Fruit fly (Drosophila melanogaster) whole organism, embryonic: Measurements from ENCODE around the gene Bsg.

Experiments
- CG10267 ChIP-seq: fragments of 200-800 bp; sonication (Bioruptor generic); optimal IDR thresholded peaks from 2 replicates; lab custom pipeline; 2018; ENCODE audit warnings: missing biosample characterization, mild to moderate bottlenecking, missing genetic modification characterization, moderate library complexity
- CG10959 ChIP-seq: fragments of 200-800 bp; sonication (Bioruptor generic); IDR thresholded peaks from 2 replicates; pipeline ENCODE4 v1.3.6; 2022; ENCODE audit warnings: missing biosample characterization, missing genetic modification characterization
- CG11085 ChIP-seq: fragments of 200-800 bp; sonication (Bioruptor generic); IDR thresholded peaks from 2 replicates; pipeline ENCODE4 v1.3.6; 2022; ENCODE audit warnings: missing biosample characterization, missing genetic modification characterization
- CG11560 ChIP-seq: fragments of 200-800 bp; sonication (Bioruptor generic); IDR thresholded peaks from 3 replicates; pipeline ENCODE4 v1.3.6; 2022; ENCODE audit warnings: missing biosample characterization, missing genetic modification characterization
- CG12299 ChIP-seq: fragments of 200-800 bp; sonication (Bioruptor generic); optimal IDR thresholded peaks from 2 replicates; lab custom pipeline; 2018; ENCODE audit warnings: missing biosample characterization, mild to moderate bottlenecking, missing genetic modification characterization
- CG12659 ChIP-seq: fragments of 200-800 bp; sonication (Bioruptor generic); optimal IDR thresholded peaks from 3 replicates; lab custom pipeline; 2017; ENCODE audit warnings: mild to moderate bottlenecking, missing biosample characterization, missing genetic modification reagents, missing genetic modification characterization
- CG12744 ChIP-seq: fragments of 200-800 bp; sonication (Bioruptor generic); optimal IDR thresholded peaks from 2 replicates; lab custom pipeline; 2016; ENCODE audit warnings: missing biosample characterization, missing genetic modification characterization
- CG12769 ChIP-seq: fragments of 200-800 bp; sonication (Bioruptor generic); optimal IDR thresholded peaks from 2 replicates; lab custom pipeline; 2019; ENCODE audit warnings: missing biosample characterization, mild to moderate bottlenecking, missing genetic modification characterization, moderate library complexity
- CG13123 ChIP-seq: fragments of 200-800 bp; sonication (Bioruptor generic); optimal IDR thresholded peaks from 2 replicates; lab custom pipeline; 2016; ENCODE audit warnings: missing biosample characterization, missing genetic modification characterization
- CG13287 ChIP-seq: fragments of 200-800 bp; sonication (Bioruptor generic); IDR thresholded peaks from 2 replicates; pipeline ENCODE4 v1.3.6; 2022; ENCODE audit warnings: missing biosample characterization, missing genetic modification characterization; ENCODE audit not compliant: partially characterized antibody
- CG13624 ChIP-seq: fragments of 200-800 bp; sonication (Bioruptor generic); optimal IDR thresholded peaks from 2 replicates; lab custom pipeline; 2016; ENCODE audit warnings: missing biosample characterization, missing genetic modification characterization
- CG14441 ChIP-seq: fragments of 200-800 bp; sonication (Bioruptor generic); IDR thresholded peaks from 2 replicates; pipeline ENCODE4 v1.3.6; 2022; ENCODE audit warnings: missing biosample characterization, missing genetic modification characterization
- CG14710 ChIP-seq: fragments of 200-800 bp; sonication (Bioruptor generic); optimal IDR thresholded peaks from 3 replicates; lab custom pipeline; 2019; ENCODE audit warnings: missing biosample characterization, mild to moderate bottlenecking, missing genetic modification characterization, moderate library complexity
- CG17829 ChIP-seq: fragments of 200-800 bp; optimal IDR thresholded peaks from 2 replicates; lab custom pipeline; 2019; ENCODE audit warnings: missing biosample characterization, mild to moderate bottlenecking, missing genetic modification characterization, moderate library complexity
- CG2116 ChIP-seq: fragments of 200-800 bp; sonication (Bioruptor generic); optimal IDR thresholded peaks from 3 replicates; lab custom pipeline; 2018; ENCODE audit warnings: missing biosample characterization, mild to moderate bottlenecking, missing genetic modification characterization
- CG2120 ChIP-seq: fragments of 200-800 bp; sonication (Bioruptor generic); optimal IDR thresholded peaks from 3 replicates; lab custom pipeline; 2016; ENCODE audit warnings: missing biosample characterization, missing genetic modification characterization
- CG31365 ChIP-seq: fragments of 200-800 bp; sonication (Bioruptor generic); optimal IDR thresholded peaks from 2 replicates; lab custom pipeline; 2018; ENCODE audit warnings: missing biosample characterization, mild to moderate bottlenecking, missing genetic modification characterization
- CG31388 ChIP-seq: fragments of 200-800 bp; sonication (Bioruptor generic); optimal IDR thresholded peaks from 2 replicates; lab custom pipeline; 2016; ENCODE audit warnings: missing biosample characterization, missing genetic modification characterization
- CG33557 ChIP-seq: fragments of 200-800 bp; sonication (Bioruptor generic); optimal IDR thresholded peaks from 2 replicates; lab custom pipeline; 2019; ENCODE audit warnings: missing biosample characterization, mild to moderate bottlenecking, missing genetic modification characterization, moderate library complexity
- CG34422 ChIP-seq: fragments of 200-800 bp; sonication (Bioruptor generic); IDR thresholded peaks from 3 replicates; pipeline ENCODE4 v1.3.6; 2022; ENCODE audit warnings: missing biosample characterization, missing genetic modification characterization
- CG3726 ChIP-seq: fragments of 200-800 bp; sonication (Bioruptor generic); IDR thresholded peaks from 3 replicates; pipeline ENCODE4, ENCODE4 v1.3.6; 2022; ENCODE audit warnings: missing biosample characterization, missing genetic modification characterization
- CG6254 ChIP-seq: fragments of 200-800 bp; sonication (Bioruptor generic); optimal IDR thresholded peaks from 3 replicates; lab custom pipeline; 2017; ENCODE audit warnings: mild to moderate bottlenecking, missing biosample characterization, missing genetic modification reagents, missing genetic modification characterization
- CG7839 ChIP-seq: fragments of 200-800 bp; sonication (Bioruptor generic); optimal IDR thresholded peaks from 3 replicates; lab custom pipeline; 2018; ENCODE audit warnings: missing biosample characterization, mild to moderate bottlenecking, missing genetic modification characterization, moderate library complexity
- CG9876 ChIP-seq: fragments of 200-800 bp; sonication (Bioruptor generic); optimal IDR thresholded peaks from 2 replicates; lab custom pipeline; 2016; ENCODE audit warnings: missing biosample characterization, missing genetic modification characterization
- Dref ChIP-seq: fragments of 200-800 bp; sonication (Bioruptor generic); IDR thresholded peaks from 2 replicates; pipeline ENCODE4 v1.3.6; 2022; ENCODE audit warnings: missing biosample characterization, missing genetic modification characterization
- E2f1 ChIP-seq: fragments of 200-800 bp; sonication (Bioruptor generic); IDR thresholded peaks from 2 replicates; pipeline ENCODE4 v1.3.6; 2022; ENCODE audit warnings: missing biosample characterization, missing genetic modification characterization
- E2f2 ChIP-seq: fragments of 200-800 bp; sonication (Bioruptor generic); IDR thresholded peaks from 2 replicates; pipeline ENCODE4 v1.3.6; 2022; ENCODE audit warnings: missing biosample characterization, missing genetic modification characterization
- Ets97D ChIP-seq: fragments of 200-800 bp; sonication (Bioruptor generic); optimal IDR thresholded peaks from 3 replicates; lab custom pipeline; 2016; ENCODE audit warnings: missing biosample characterization, missing genetic modification characterization
- Fer3 ChIP-seq: fragments of 200-800 bp; sonication (Bioruptor generic); optimal IDR thresholded peaks from 2 replicates; lab custom pipeline; 2018; ENCODE audit warnings: missing biosample characterization, mild to moderate bottlenecking, missing genetic modification characterization, moderate library complexity
- HmgZ ChIP-seq: fragments of 200-800 bp; sonication (Bioruptor generic); optimal IDR thresholded peaks from 2 replicates; lab custom pipeline; 2018; ENCODE audit warnings: missing biosample characterization, mild to moderate bottlenecking, missing genetic modification characterization
- Hr51 ChIP-seq, 2 experiments: fragments of 200-800 bp; sonication (Bioruptor generic); optimal IDR thresholded peaks; 2 replicates in 1 of 2; 3 replicates in 1 of 2; lab custom pipeline; 2016 to 2018; ENCODE audit warnings: missing biosample characterization in 2 of 2, missing genetic modification characterization in 2 of 2, mild to moderate bottlenecking in 1 of 2, moderate library complexity in 1 of 2
- Max ChIP-seq: fragments of 200-800 bp; sonication (Bioruptor generic); optimal IDR thresholded peaks from 2 replicates; lab custom pipeline; 2016; ENCODE audit warnings: missing biosample characterization, mild to moderate bottlenecking, missing genetic modification characterization
- Med ChIP-seq: fragments of 200-800 bp; sonication (Bioruptor generic); peaks from one replicate; lab custom pipeline; 2016; ENCODE audit warnings: missing biosample characterization, missing genetic modification characterization, mild to moderate bottlenecking, inconsistent platforms, moderate library complexity
- Nf-YA ChIP-seq: fragments of 200-800 bp; sonication (Bioruptor generic); IDR thresholded peaks from 2 replicates; pipeline ENCODE4 v1.3.6; 2022; ENCODE audit warnings: missing biosample characterization, missing genetic modification characterization
- Oaz ChIP-seq: fragments of 200-800 bp; sonication (Bioruptor generic); IDR thresholded peaks from 2 replicates; pipeline ENCODE4 v1.3.6; 2022; ENCODE audit warnings: missing biosample characterization, missing genetic modification characterization
- Ravus ChIP-seq: fragments of 200-800 bp; sonication (Bioruptor generic); IDR thresholded peaks from 2 replicates; pipeline ENCODE4 v1.3.6; 2022; ENCODE audit warnings: missing biosample characterization, missing genetic modification characterization
- Stat92E ChIP-seq, 3 experiments: fragments of >200 bp in 2 of 3; fragments of 200-800 bp in 1 of 3; sonication (Bioruptor generic) in 1 of 3; optimal IDR thresholded peaks; 2 replicates each; lab custom pipeline; 2017 to 2019; ENCODE audit warnings: missing biosample characterization in 3 of 3, missing genetic modification characterization in 3 of 3, mild to moderate bottlenecking in 1 of 3, moderate library complexity in 1 of 3
- YL-1 ChIP-seq: fragments of 200-800 bp; sonication (Bioruptor generic); optimal IDR thresholded peaks from 3 replicates; lab custom pipeline; 2017; ENCODE audit warnings: missing biosample characterization, mild to moderate bottlenecking, missing genetic modification characterization
- al ChIP-seq: fragments of 200-800 bp; sonication (Bioruptor generic); IDR thresholded peaks from 2 replicates; pipeline ENCODE4 v1.3.6; 2022; ENCODE audit warnings: missing biosample characterization, missing genetic modification characterization
- chinmo ChIP-seq: fragments of 200-800 bp; sonication (Bioruptor generic); IDR thresholded peaks from 4 replicates; pipeline ENCODE4 v1.3.6; 2022; ENCODE audit warnings: missing biosample characterization, missing genetic modification characterization; ENCODE audit not compliant: partially characterized antibody
- crp ChIP-seq, 2 experiments: fragments of 200-800 bp; sonication (Bioruptor generic); optimal IDR thresholded peaks; 2 replicates in 1 of 2; 3 replicates in 1 of 2; lab custom pipeline; 2017; ENCODE audit warnings: missing biosample characterization in 2 of 2, missing genetic modification characterization in 2 of 2, mild to moderate bottlenecking in 1 of 2, moderate library complexity in 1 of 2
- da ChIP-seq: fragments of 200-800 bp; sonication (Bioruptor generic); optimal IDR thresholded peaks from 2 replicates; lab custom pipeline; 2016; ENCODE audit warnings: missing biosample characterization, missing genetic modification characterization
- danr ChIP-seq: fragments of 200-800 bp; sonication (Bioruptor generic); IDR thresholded peaks from 2 replicates; pipeline ENCODE4 v1.3.6; 2022; ENCODE audit warnings: missing biosample characterization, missing genetic modification characterization
- dm ChIP-seq: fragments of 200-800 bp; sonication (Bioruptor generic); optimal IDR thresholded peaks from 3 replicates; lab custom pipeline; 2016; ENCODE audit warnings: missing biosample characterization, missing genetic modification characterization
- gfzf ChIP-seq: fragments of 200-800 bp; sonication (Bioruptor generic); optimal IDR thresholded peaks from 2 replicates; lab custom pipeline; 2016; ENCODE audit warnings: missing biosample characterization, mild to moderate bottlenecking, missing genetic modification characterization, moderate library complexity
- h ChIP-seq: fragments of >200 bp; optimal IDR thresholded peaks from 2 replicates; lab custom pipeline; 2017
- kni ChIP-seq: fragments of 200-800 bp; sonication (Bioruptor generic); optimal IDR thresholded peaks from 3 replicates; lab custom pipeline; 2017; ENCODE audit warnings: mild to moderate bottlenecking, missing biosample characterization, missing genetic modification reagents, missing genetic modification characterization
- seq ChIP-seq: fragments of 200-800 bp; sonication (Bioruptor generic); IDR thresholded peaks from 2 replicates; pipeline ENCODE4 v1.3.6; 2022; ENCODE audit warnings: missing biosample characterization, missing genetic modification characterization
- stwl ChIP-seq: fragments of 200-800 bp; sonication (Bioruptor generic); optimal IDR thresholded peaks from 3 replicates; lab custom pipeline; 2018; ENCODE audit warnings: missing biosample characterization, mild to moderate bottlenecking, missing genetic modification characterization, moderate library complexity
- tna ChIP-seq: fragments of 200-800 bp; sonication (Bioruptor generic); IDR thresholded peaks from 2 replicates; pipeline ENCODE4 v1.3.6; 2022; ENCODE audit warnings: missing biosample characterization, missing genetic modification characterization; ENCODE audit not compliant: partially characterized antibody

The Bsg gene

DNA sequence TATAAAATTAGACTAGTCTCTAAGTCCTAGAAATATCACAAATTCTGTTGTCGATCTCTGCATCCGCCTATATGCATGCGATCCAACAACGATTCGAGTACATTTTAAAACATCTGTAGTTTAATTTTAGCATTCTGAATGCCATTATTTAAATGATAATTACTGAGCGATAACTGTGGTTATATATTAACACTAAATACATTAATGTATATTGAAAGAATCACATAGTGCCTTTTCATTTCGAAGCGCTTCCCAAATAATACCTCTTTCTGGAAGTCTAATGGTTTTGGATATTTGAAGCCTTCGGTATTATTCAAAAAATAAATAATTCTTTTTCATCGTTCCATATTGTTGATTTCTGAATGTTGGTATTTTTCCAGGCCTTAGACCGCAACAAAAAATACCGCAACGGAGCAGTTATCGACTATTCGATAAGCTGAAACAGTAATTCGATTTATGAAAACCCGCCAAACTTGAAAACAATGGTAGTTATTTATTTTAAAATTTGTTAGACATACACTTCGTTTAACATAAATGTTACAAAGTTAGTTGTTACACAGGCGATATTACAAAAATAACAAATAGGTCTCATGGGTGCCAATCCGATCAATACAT, 50.7 kb downstream of the Bsg start (continued):
- TF ChIP-seq CG3726 (GFP tag; lab: Robert Waterston, UW) (no peak), CG7839 (no peak), seq (no peak), CG12299 (tag; lab: Kevin White, UChicago) (no peak), al (no peak), E2f2 (GFP tag; lab: Robert Waterston, UW) (peak; percentile 94), CG12744 (GFP tag; lab: Kevin White, UChicago) (no peak), da (no peak), tna (GFP tag; lab: Robert Waterston, UW) (no peak; the same call in 1 of the 2 replicates), Med (peak; percentile 66), CG13287 (GFP tag; lab: Robert Waterston, UW) (peak; percentile 54; the same call in 1 of the 2 replicates), HmgZ (peak; percentile 51), Stat92E (GFP tag; optimal IDR thresholded peaks at IDR 0.05; lab: Kevin White, UChicago) (peak in 1 of 3 experiments; percentile 41), Fer3 (tag; lab: Kevin White, UChicago) (no peak), dm (GFP tag; lab: Kevin White, UChicago) (no peak), CG11560 (tag; lab: Robert Waterston, UW) (peak; percentile 98), Hr51 (GFP tag; optimal IDR thresholded peaks at IDR 0.05; lab: Kevin White, UChicago) (no peak), Nf-YA (GFP tag; lab: Robert Waterston, UW) (no peak), CG10959 (GFP tag; lab: Robert Waterston, UW) (no peak), chinmo (0 out of 4 replicates have a peak, but pooled peaks have one; percentile 20), CG17829 (tag; lab: Kevin White, UChicago) (peak; percentile 20), danr (GFP tag; lab: Robert Waterston, UW) (no peak), Ets97D (peak; percentile 25), CG2116 (GFP tag; lab: Kevin White, UChicago) (peak; percentile 64), CG14441 (GFP tag; lab: Robert Waterston, UW) (no peak), Oaz (no peak), Max (GFP tag; lab: Kevin White, UChicago) (no peak), CG12769 (tag; lab: Kevin White, UChicago) (no peak), kni (no peak), CG12659 (GFP tag; lab: Kevin White, UChicago) (peak; percentile 50), crp (GFP tag; optimal IDR thresholded peaks at IDR 0.05; lab: Kevin White, UChicago) (no peak), CG13624 (GFP tag; lab: Kevin White, UChicago) (no peak), CG11085 (GFP tag; lab: Robert Waterston, UW) (no peak), CG14710 (tag; lab: Kevin White, UChicago) (peak; percentile 57), CG13123 (GFP tag; lab: Kevin White, UChicago) (no peak), CG31388 (no peak), CG31365 (tag; lab: Kevin White, UChicago) (no peak), gfzf (GFP tag; lab: Kevin White, UChicago) (peak; percentile 70), E2f1 (GFP tag; lab: Robert Waterston, UW) (no peak), Dref (GFP tag; lab: Robert Waterston, UW) (peak; percentile 76), h (lab: Kevin White, UChicago) (no peak), CG33557 (no peak), CG10267 (peak; percentile 21), CG9876 (GFP tag; lab: Kevin White, UChicago) (no peak), Ravus (GFP tag; lab: Robert Waterston, UW) (no peak), CG2120 (no peak), stwl (tag; lab: Kevin White, UChicago) (peak; percentile 90), YL-1 (GFP tag; lab: Kevin White, UChicago) (peak; percentile 44), CG6254 (GFP tag; lab: Kevin White, UChicago) (no peak), CG34422 (no peak)
